Worm (Caenorhabditis elegans): ENCODE data around the gene dml-1.

ce11 chrIV:2846264-2846663, 40.5 kb upstream of the dml-1 start, which contains the start of gene Y54G2A.40:
- TF ChIP-seq F49E8.2 (tag; optimal IDR thresholded peaks at IDR 0.05; ENCODE audit: insufficient read depth) (no peak), attf-6 (GFP tag; IDR thresholded peaks at IDR 0.05) (no peak), unc-62 (GFP tag; optimal IDR thresholded peaks at IDR 0.05) (no peak), D2030.7 (GFP tag; IDR thresholded peaks at IDR 0.05) (no peak), him-1 (tag; optimal IDR thresholded peaks at IDR 0.05) (no peak), dpl-1 (GFP tag; optimal IDR thresholded peaks at IDR 0.05) (no peak), athp-1 (tag; optimal IDR thresholded peaks at IDR 0.05) (no peak), hlh-26 (GFP tag; conservative IDR thresholded peaks at IDR 0.05) (no peak), pha-4 (tag; optimal IDR thresholded peaks at IDR 0.05) (no peak)
